Fruit fly (Drosophila melanogaster) whole organism, embryonic: ENCODE results near the gene CG44259.
A peak's percentile ranks its signal among the peaks of the same experiment; 100 is the strongest.

ENCODE experiments used
- B-H1 ChIP-seq: fragments of 200-800 bp; sonication (Bioruptor generic); IDR thresholded peaks from 3 replicates; pipeline ENCODE4 v1.3.6; 2022; ENCODE audit warnings: missing biosample characterization, missing genetic modification characterization
- CG11504 ChIP-seq: fragments of 200-800 bp; sonication (Bioruptor generic); optimal IDR thresholded peaks from 3 replicates; lab custom pipeline; 2019; ENCODE audit warnings: missing biosample characterization, mild to moderate bottlenecking, missing genetic modification characterization, moderate library complexity
- CG12071 ChIP-seq: fragments of 200-800 bp; sonication (Bioruptor generic); optimal IDR thresholded peaks from 3 replicates; lab custom pipeline; 2018; ENCODE audit warnings: missing biosample characterization, mild to moderate bottlenecking, missing genetic modification characterization
- CG13424 ChIP-seq: fragments of 200-800 bp; sonication (Bioruptor generic); optimal IDR thresholded peaks from 2 replicates; lab custom pipeline; 2019; ENCODE audit warnings: missing biosample characterization, mild to moderate bottlenecking, missing genetic modification characterization, moderate library complexity
- CG15269 ChIP-seq: fragments of 200-800 bp; sonication (Bioruptor generic); optimal IDR thresholded peaks from 2 replicates; lab custom pipeline; 2018; ENCODE audit warnings: missing biosample characterization, mild to moderate bottlenecking, missing genetic modification characterization, moderate library complexity
- CG15696 ChIP-seq: fragments of 200-800 bp; sonication (Bioruptor generic); optimal IDR thresholded peaks from 2 replicates; lab custom pipeline; 2019; ENCODE audit warnings: missing biosample characterization, mild to moderate bottlenecking, missing genetic modification characterization, moderate library complexity
- CG16779 ChIP-seq: fragments of 200-800 bp; sonication (Bioruptor generic); IDR thresholded peaks from 2 replicates; pipeline ENCODE4 v1.3.6; 2022; ENCODE audit warnings: missing biosample characterization, missing genetic modification characterization
- CG1792 ChIP-seq: fragments of 200-800 bp; sonication (Bioruptor generic); optimal IDR thresholded peaks from 2 replicates; lab custom pipeline; 2016; ENCODE audit warnings: missing biosample characterization, missing genetic modification characterization
- CG18011 ChIP-seq: fragments of 200-800 bp; sonication (Bioruptor generic); optimal IDR thresholded peaks from 2 replicates; lab custom pipeline; 2017; ENCODE audit warnings: missing biosample characterization, missing genetic modification characterization, mild to moderate bottlenecking, moderate library complexity, missing genotype
- CG18599 ChIP-seq: fragments of 200-800 bp; sonication (Bioruptor generic); optimal IDR thresholded peaks from 3 replicates; lab custom pipeline; 2017; ENCODE audit warnings: missing biosample characterization, missing genetic modification characterization, mild to moderate bottlenecking, moderate library complexity, missing genetic modification reagents
- CG2199 ChIP-seq: fragments of 200-800 bp; sonication (Bioruptor generic); IDR thresholded peaks from 3 replicates; pipeline ENCODE4 v1.3.6; 2022; ENCODE audit warnings: missing biosample characterization, missing genetic modification characterization
- CG3281 ChIP-seq: fragments of 200-800 bp; sonication (Bioruptor generic); optimal IDR thresholded peaks from 3 replicates; lab custom pipeline; 2017; ENCODE audit warnings: missing biosample characterization, mild to moderate bottlenecking, missing genetic modification characterization
- CG3726 ChIP-seq: fragments of 200-800 bp; sonication (Bioruptor generic); IDR thresholded peaks from 3 replicates; pipeline ENCODE4, ENCODE4 v1.3.6; 2022; ENCODE audit warnings: missing biosample characterization, missing genetic modification characterization
- CG4328 ChIP-seq: fragments of 200-800 bp; sonication (Bioruptor generic); optimal IDR thresholded peaks from 3 replicates; lab custom pipeline; 2017; ENCODE audit warnings: missing biosample characterization, missing genetic modification reagents, missing genetic modification characterization
- CG4360 ChIP-seq: fragments of 200-800 bp; sonication (Bioruptor generic); IDR thresholded peaks from 2 replicates; pipeline ENCODE4 v1.3.6; 2022; ENCODE audit warnings: missing biosample characterization, missing genetic modification characterization
- CG6272 ChIP-seq: fragments of 200-800 bp; sonication (Bioruptor generic); IDR thresholded peaks from 2 replicates; pipeline ENCODE4 v1.3.6; 2022; ENCODE audit warnings: missing biosample characterization, missing genetic modification characterization
- CG7556 ChIP-seq: fragments of 200-800 bp; sonication (Bioruptor generic); optimal IDR thresholded peaks from 2 replicates; lab custom pipeline; 2017; ENCODE audit warnings: missing biosample characterization, mild to moderate bottlenecking, missing genetic modification characterization
- CG7839 ChIP-seq: fragments of 200-800 bp; sonication (Bioruptor generic); optimal IDR thresholded peaks from 3 replicates; lab custom pipeline; 2018; ENCODE audit warnings: missing biosample characterization, mild to moderate bottlenecking, missing genetic modification characterization, moderate library complexity
- CG9932 ChIP-seq: fragments of 200-800 bp; sonication (Bioruptor generic); IDR thresholded peaks from 2 replicates; pipeline ENCODE4 v1.3.6; 2022; ENCODE audit warnings: missing biosample characterization, missing genetic modification characterization
- Ets65A ChIP-seq: fragments of 200-800 bp; sonication (Bioruptor generic); peaks from one replicate; lab custom pipeline; 2016; ENCODE audit warnings: missing biosample characterization, missing genetic modification characterization
- Hr51 ChIP-seq, 2 experiments: fragments of 200-800 bp; sonication (Bioruptor generic); optimal IDR thresholded peaks; 2 replicates in 1 of 2; 3 replicates in 1 of 2; lab custom pipeline; 2016 to 2018; ENCODE audit warnings: missing biosample characterization in 2 of 2, missing genetic modification characterization in 2 of 2, mild to moderate bottlenecking in 1 of 2, moderate library complexity in 1 of 2
- Jarid2 ChIP-seq: fragments of 200-800 bp; sonication (Bioruptor generic); optimal IDR thresholded peaks from 3 replicates; lab custom pipeline; 2017; ENCODE audit warnings: mild to moderate bottlenecking, missing biosample characterization, missing genetic modification reagents, missing genetic modification characterization
- Lhr ChIP-seq: fragments of 200-800 bp; sonication (Bioruptor generic); optimal IDR thresholded peaks from 3 replicates; lab custom pipeline; 2017; ENCODE audit warnings: mild to moderate bottlenecking, missing biosample characterization, missing genetic modification reagents, missing genetic modification characterization
- Meics ChIP-seq: fragments of 200-800 bp; sonication (Bioruptor generic); optimal IDR thresholded peaks from 2 replicates; lab custom pipeline; 2017; ENCODE audit warnings: missing biosample characterization, mild to moderate bottlenecking, missing genetic modification characterization
- Opbp ChIP-seq: fragments of 200-800 bp; sonication (Bioruptor generic); IDR thresholded peaks from 3 replicates; pipeline ENCODE4 v1.3.6; 2022; ENCODE audit warnings: missing biosample characterization, missing genetic modification characterization; ENCODE audit not compliant: partially characterized antibody
- Ptx1 ChIP-seq: fragments of 200-800 bp; sonication (Bioruptor generic); IDR thresholded peaks from 2 replicates; pipeline ENCODE4 v1.3.6; 2022; ENCODE audit warnings: missing biosample characterization, missing genetic modification characterization
- Ravus ChIP-seq: fragments of 200-800 bp; sonication (Bioruptor generic); IDR thresholded peaks from 2 replicates; pipeline ENCODE4 v1.3.6; 2022; ENCODE audit warnings: missing biosample characterization, missing genetic modification characterization
- Spps ChIP-seq: fragments of 200-800 bp; sonication (Bioruptor generic); optimal IDR thresholded peaks from 2 replicates; lab custom pipeline; 2018; ENCODE audit warnings: missing biosample characterization, mild to moderate bottlenecking, missing genetic modification characterization
- ac ChIP-seq: fragments of 200-800 bp; sonication (Bioruptor generic); optimal IDR thresholded peaks from 3 replicates; lab custom pipeline; 2017; ENCODE audit warnings: missing biosample characterization, mild to moderate bottlenecking, missing genetic modification characterization
- cato ChIP-seq: fragments of 200-800 bp; sonication (Bioruptor generic); optimal IDR thresholded peaks from 2 replicates; lab custom pipeline; 2016; ENCODE audit warnings: missing biosample characterization, missing genetic modification characterization, borderline replicate concordance
- crol ChIP-seq: fragments of 200-800 bp; sonication (Bioruptor generic); IDR thresholded peaks from 2 replicates; pipeline ENCODE4 v1.3.6; 2022; ENCODE audit warnings: missing biosample characterization, missing genetic modification characterization
- dan ChIP-seq: fragments of 200-800 bp; sonication (Bioruptor generic); IDR thresholded peaks from 2 replicates; pipeline ENCODE4 v1.3.6; 2022; ENCODE audit warnings: missing biosample characterization, missing genetic modification characterization
- fd96Cb ChIP-seq: fragments of 200-800 bp; sonication (Bioruptor generic); optimal IDR thresholded peaks from 2 replicates; lab custom pipeline; 2018; ENCODE audit warnings: missing biosample characterization, mild to moderate bottlenecking, missing genetic modification characterization, moderate library complexity
- gcm ChIP-seq: fragments of 200-800 bp; sonication (Bioruptor generic); optimal IDR thresholded peaks from 2 replicates; lab custom pipeline; 2019; ENCODE audit warnings: missing biosample characterization, mild to moderate bottlenecking, missing genetic modification characterization, moderate library complexity
- gem ChIP-seq: fragments of 200-800 bp; sonication (Bioruptor generic); optimal IDR thresholded peaks from 2 replicates; lab custom pipeline; 2019; ENCODE audit warnings: missing biosample characterization, mild to moderate bottlenecking, missing genetic modification characterization, moderate library complexity
- kah ChIP-seq: fragments of 200-800 bp; sonication (Bioruptor generic); optimal IDR thresholded peaks from 2 replicates; lab custom pipeline; 2018; ENCODE audit warnings: missing biosample characterization, mild to moderate bottlenecking, missing genetic modification characterization
- kni ChIP-seq: fragments of 200-800 bp; sonication (Bioruptor generic); optimal IDR thresholded peaks from 3 replicates; lab custom pipeline; 2017; ENCODE audit warnings: mild to moderate bottlenecking, missing biosample characterization, missing genetic modification reagents, missing genetic modification characterization
- lab ChIP-seq: fragments of 200-800 bp; sonication (Bioruptor generic); optimal IDR thresholded peaks from 3 replicates; lab custom pipeline; 2017; ENCODE audit warnings: missing biosample characterization, missing genetic modification characterization, mild to moderate bottlenecking, moderate library complexity, missing genetic modification reagents
- lilli ChIP-seq: fragments of 200-800 bp; sonication (Bioruptor generic); optimal IDR thresholded peaks from 3 replicates; lab custom pipeline; 2016; ENCODE audit warnings: missing biosample characterization, missing genetic modification characterization
- nerfin-2 ChIP-seq: fragments of 200-800 bp; sonication (Bioruptor generic); IDR thresholded peaks from 2 replicates; pipeline ENCODE4 v1.3.6; 2022; ENCODE audit warnings: missing biosample characterization, missing genetic modification characterization; ENCODE audit not compliant: partially characterized antibody
- pan ChIP-seq, 4 experiments: fragments of >200 bp in 3 of 4; fragments of 200-800 bp in 1 of 4; sonication (Bioruptor generic) in 1 of 4; optimal IDR thresholded peaks in 3 of 4; IDR thresholded peaks in 1 of 4; 2 replicates each; pipeline versions ENCODE4 v1.3.6 to Lab custom; 2017 to 2022; ENCODE audit warnings: missing biosample characterization in 2 of 4, missing genetic modification characterization in 2 of 4, mixed read lengths in 1 of 4
- row ChIP-seq: fragments of 200-800 bp; sonication (Bioruptor generic); IDR thresholded peaks from 3 replicates; pipeline ENCODE4 v1.3.6; 2022; ENCODE audit warnings: missing biosample characterization, missing genetic modification characterization
- sens ChIP-seq: fragments of 200-800 bp; sonication (Bioruptor generic); peaks from one replicate; lab custom pipeline; 2016; ENCODE audit warnings: missing biosample characterization, missing genetic modification characterization
- sima ChIP-seq: fragments of 200-800 bp; sonication (Bioruptor generic); optimal IDR thresholded peaks from 2 replicates; lab custom pipeline; 2016; ENCODE audit warnings: missing biosample characterization, missing genetic modification characterization
- sqz ChIP-seq: fragments of 200-800 bp; sonication (Bioruptor generic); optimal IDR thresholded peaks from 3 replicates; lab custom pipeline; 2018; ENCODE audit warnings: missing biosample characterization, mild to moderate bottlenecking, missing genetic modification characterization

Gene CG44259

DNA sequence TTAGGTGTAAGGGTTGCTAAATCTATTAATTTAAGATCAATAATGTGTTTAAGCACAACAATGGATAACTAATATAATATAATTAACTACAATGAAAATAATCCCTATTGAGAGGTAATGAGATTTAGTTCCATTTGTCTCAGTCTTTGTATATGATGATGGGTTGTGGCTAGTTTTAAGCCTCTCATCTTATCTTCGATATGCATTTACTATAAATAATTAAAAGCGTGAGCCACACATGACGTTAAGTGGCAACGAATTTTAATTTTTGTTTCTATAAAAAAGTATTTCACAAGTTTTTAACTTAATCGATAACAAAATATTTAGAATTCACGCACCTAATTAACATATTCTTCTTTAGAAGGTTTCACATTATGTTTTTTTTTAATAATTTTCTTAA is 2.7 kb downstream of the CG44259 start:
- TF ChIP-seq pan (optimal IDR thresholded peaks at IDR 0.05; lab: Kevin White, UChicago) (no peak), pan (GFP tag; optimal IDR thresholded peaks at IDR 0.05 in 1 of 2, IDR thresholded peaks at IDR 0.05 in 1 of 2) (no peak), Lhr (GFP tag; lab: Kevin White, UChicago) (no peak), Opbp (no peak), sens (GFP tag; lab: Kevin White, UChicago) (peak; percentile 51), Spps (tag; lab: Kevin White, UChicago) (no peak), sima (no peak), cato (GFP tag; lab: Kevin White, UChicago) (no peak)

dm6 chr3R:17249233-17249632 is 4.7 kb downstream of the CG44259 start:
- TF ChIP-seq CG11504 (peak; percentile 95), ac (no peak), sens (GFP tag; lab: Kevin White, UChicago) (peak; percentile 11), CG4360 (GFP tag; lab: Robert Waterston, UW) (peak; percentile 75)

DNA sequence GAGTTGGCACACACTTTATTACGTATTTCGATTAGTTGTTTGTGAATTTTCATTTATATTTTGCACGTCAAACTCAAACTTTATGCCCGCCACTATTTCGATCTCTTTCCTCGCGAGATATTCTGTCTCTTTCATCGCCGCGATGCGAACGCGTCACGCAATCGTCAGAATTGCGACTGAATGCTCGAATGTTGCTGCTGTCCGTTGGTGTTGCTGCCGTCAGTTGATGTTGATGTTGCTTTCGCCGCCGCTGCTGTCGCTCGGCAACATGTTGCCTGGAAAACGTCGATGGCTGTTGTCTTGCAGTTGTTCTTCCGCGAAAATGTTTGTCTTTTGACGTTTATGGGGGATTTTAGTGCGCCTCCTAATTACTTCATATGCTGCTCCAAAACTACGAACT is 6.2 kb downstream of the CG44259 start:
- no peak for TF ChIP-seq CG3726 (GFP tag; lab: Robert Waterston, UW)
- TF ChIP-seq nerfin-2 (GFP tag; lab: Robert Waterston, UW): no peak
- TF ChIP-seq kah: no peak
- no peak for TF ChIP-seq CG18011 (GFP tag; lab: Kevin White, UChicago)
- no peak for TF ChIP-seq CG16779 (GFP tag; lab: Robert Waterston, UW)
- no peak for TF ChIP-seq CG12071 (GFP tag; lab: Kevin White, UChicago)
- TF ChIP-seq CG2199 (GFP tag; lab: Robert Waterston, UW): 0 out of 3 replicates have a peak, but pooled peaks have one; percentile 20
- no peak for TF ChIP-seq crol (GFP tag; lab: Robert Waterston, UW)
- no peak for TF ChIP-seq CG1792 (GFP tag; lab: Kevin White, UChicago)
- TF ChIP-seq Ets65A (GFP tag; lab: Kevin White, UChicago): no peak
- TF ChIP-seq CG11504: peak; percentile 99
- no peak for TF ChIP-seq kni (GFP tag; lab: Kevin White, UChicago)
- peak; percentile 19 for TF ChIP-seq Jarid2 (GFP tag; lab: Kevin White, UChicago)
- no peak for TF ChIP-seq CG18599
- TF ChIP-seq CG15696: no peak
- TF ChIP-seq gcm (GFP tag; lab: Kevin White, UChicago): no peak

dm6 chr3R:17236936-17237335 is 17.0 kb downstream of the CG44259 start:
- TF ChIP-seq Jarid2 (GFP tag; lab: Kevin White, UChicago) (no peak), Ravus (no peak), lab (GFP tag; lab: Kevin White, UChicago) (peak; percentile 50), kni (GFP tag; lab: Kevin White, UChicago) (no peak), fd96Cb (tag; lab: Kevin White, UChicago) (no peak), CG9932 (GFP tag; lab: Robert Waterston, UW) (peak; percentile 33; the same call in 1 of the 2 replicates), Hr51 (GFP tag; optimal IDR thresholded peaks at IDR 0.05; lab: Kevin White, UChicago) (peak in 1 of 2 experiments; percentile 40), Meics (peak; percentile 18), Ptx1 (GFP tag; lab: Robert Waterston, UW) (0 out of 2 replicates have a peak, but pooled peaks have one; percentile 5), CG13424 (tag; lab: Kevin White, UChicago) (peak; percentile 16), CG18599 (peak; percentile 72), gem (tag; lab: Kevin White, UChicago) (peak; percentile 40), CG3281 (GFP tag; lab: Kevin White, UChicago) (peak; percentile 30), CG7556 (peak; percentile 7), sqz (GFP tag; lab: Kevin White, UChicago) (no peak), dan (no peak), CG7839 (tag; lab: Kevin White, UChicago) (peak; percentile 26), B-H1 (no peak), CG6272 (GFP tag; lab: Robert Waterston, UW) (no peak), CG4328 (GFP tag; lab: Kevin White, UChicago) (no peak), CG15269 (tag; lab: Kevin White, UChicago) (peak; percentile 7), row (GFP tag; lab: Robert Waterston, UW) (peak; percentile 46; the same call in 1 of the 3 replicates), lilli (GFP tag; lab: Kevin White, UChicago) (peak; percentile 16)
